Worm (Caenorhabditis elegans) whole organism, mixed stage, embryonic: ENCODE measurements around the gene tkt-1.

ENCODE experiments used
- hlh-1 ChIP-seq: fragments of 150-350 bp; optimal IDR thresholded peaks from 2 replicates; lab custom pipeline; 2014; ENCODE audit warnings: missing biosample characterization, missing genetic modification reagents, missing genetic modification characterization
- nhr-12 ChIP-seq: fragments of 150-350 bp; optimal IDR thresholded peaks from 2 replicates; lab custom pipeline; 2014; ENCODE audit warnings: missing biosample characterization, missing genetic modification characterization
- snpc-4 ChIP-seq: fragments of 150-350 bp; optimal IDR thresholded peaks from 2 replicates; lab custom pipeline; 2014; ENCODE audit warnings: missing biosample characterization, missing genetic modification characterization

DNA sequence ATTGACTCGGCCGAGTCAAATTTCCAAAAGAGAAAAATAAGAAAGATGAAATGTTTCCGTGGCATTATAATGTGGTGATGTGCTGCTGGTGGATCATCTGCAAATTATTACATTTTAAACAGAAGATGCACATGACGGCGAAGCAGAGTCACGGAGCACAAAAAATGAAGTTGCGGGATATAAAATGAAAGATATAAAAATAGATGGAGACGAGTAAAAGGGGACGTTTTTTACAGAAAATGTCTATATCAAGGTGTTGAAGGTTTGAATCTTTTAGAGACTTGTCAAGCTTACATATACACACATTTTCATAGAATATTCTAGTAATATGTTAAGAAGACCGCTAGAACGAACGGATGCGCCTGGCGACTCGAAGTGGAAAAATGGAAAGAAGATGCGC lies 49.1 kb upstream of the tkt-1 start, which contains the start of gene ptrg-1:
- TF ChIP-seq hlh-1 (tag; lab: Kevin White, UChicago), result no peak
- TF ChIP-seq snpc-4 (tag; lab: Kevin White, UChicago), result no peak
- TF ChIP-seq nhr-12, result no peak
